Worm (Caenorhabditis elegans): ENCODE data around the gene C54E10.10.
"Not testable (repeated sequence)": the region's sequence is repeated elsewhere in the genome, so short reads cannot be mapped to it uniquely, and the experiment has no call there.

The C54E10.10 gene

DNA sequence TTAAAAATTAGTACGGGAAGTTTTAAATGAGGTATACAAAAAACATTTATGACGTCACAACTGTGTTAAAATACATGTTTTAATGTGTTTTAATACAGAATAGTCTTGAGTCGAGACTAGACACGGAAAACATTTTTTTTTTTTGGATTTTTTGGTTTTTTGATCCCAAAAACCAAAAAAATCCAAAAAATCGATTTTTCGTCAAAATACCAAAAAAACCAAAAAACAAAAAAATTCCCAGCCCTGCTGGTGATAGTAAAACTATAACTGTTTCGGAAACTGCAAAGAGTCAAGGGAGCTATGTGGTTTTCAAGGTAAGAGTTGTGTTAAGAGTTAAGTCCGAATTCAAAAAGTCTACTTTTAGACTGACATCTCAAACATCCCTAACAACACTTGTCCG is 42.1 kb downstream of the C54E10.10 start, which contains the start of gene F11D11.4:
TSS of gene F11D11.4 (plus strand) at position 301 of the 400 bp plus-strand sequence.
- TF ChIP-seq ceh-45 (GFP tag; IDR thresholded peaks at IDR 0.05) (no peak), fkh-10 (GFP tag; optimal IDR thresholded peaks at IDR 0.05) (no peak), ceh-34 (tag; optimal IDR thresholded peaks at IDR 0.05) (no peak), fkh-6 (tag; optimal IDR thresholded peaks at IDR 0.05) (no peak), unc-3 (GFP tag; conservative IDR thresholded peaks at IDR 0.05) (no peak), unc-3 (tag; optimal IDR thresholded peaks at IDR 0.05) (no peak), T23F11.4 (GFP tag; optimal IDR thresholded peaks at IDR 0.05) (no peak), pha-4 (tag; optimal IDR thresholded peaks at IDR 0.05) (no peak), dmd-4 (tag; optimal IDR thresholded peaks at IDR 0.05; ENCODE audit: borderline replicate concordance) (no peak), pat-9 (tag; optimal IDR thresholded peaks at IDR 0.05) (no peak), hlh-15 (tag; optimal IDR thresholded peaks at IDR 0.05) (no peak), unc-86 (tag; optimal IDR thresholded peaks at IDR 0.05) (no peak), pqm-1 (tag; optimal IDR thresholded peaks at IDR 0.05) (no peak), mec-3 (tag; optimal IDR thresholded peaks at IDR 0.05; ENCODE audit: borderline replicate concordance) (no peak), ceh-14 (tag; optimal IDR thresholded peaks at IDR 0.05) (no peak), pros-1 (tag; optimal IDR thresholded peaks at IDR 0.05) (no peak), ceh-19 (GFP tag; optimal IDR thresholded peaks at IDR 0.05) (no peak), elt-4 (tag; optimal IDR thresholded peaks at IDR 0.05) (no peak), fax-1 (tag; optimal IDR thresholded peaks at IDR 0.05) (no peak), ceh-2 (tag; optimal IDR thresholded peaks at IDR 0.05) (no peak)

DNA sequence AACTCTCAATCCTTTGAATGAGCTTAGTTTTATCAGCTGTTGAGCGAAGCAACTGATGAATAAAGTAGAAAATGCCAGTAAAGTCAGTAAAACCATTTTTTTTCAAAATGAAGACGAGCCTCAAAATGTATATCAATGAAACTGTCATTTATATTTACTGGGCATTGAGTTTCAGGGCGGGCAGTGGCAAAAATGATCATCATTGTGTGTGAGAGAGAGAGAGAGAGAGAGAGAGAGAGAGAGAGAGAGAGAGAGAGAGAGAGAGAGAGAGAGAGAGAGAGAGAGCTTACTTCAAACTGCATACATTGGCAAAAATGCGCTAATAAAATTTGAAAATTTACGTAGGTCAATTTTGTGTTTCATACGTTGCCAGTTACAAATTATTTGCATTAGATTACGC is 43.0 kb downstream of the C54E10.10 start, which contains the start of gene F11D11.3:
TSS of gene F11D11.3 (minus strand) at position 101 of the 400 bp plus-strand sequence.
- TF ChIP-seq pha-4 (tag; optimal IDR thresholded peaks at IDR 0.05) (no peak), elt-4 (tag; optimal IDR thresholded peaks at IDR 0.05) (no peak), ceh-14 (tag; optimal IDR thresholded peaks at IDR 0.05) (no peak), odd-2 (tag; optimal IDR thresholded peaks at IDR 0.05) (no peak), ceh-2 (tag; optimal IDR thresholded peaks at IDR 0.05) (no peak), T23F11.4 (GFP tag; optimal IDR thresholded peaks at IDR 0.05) (no peak)

DNA sequence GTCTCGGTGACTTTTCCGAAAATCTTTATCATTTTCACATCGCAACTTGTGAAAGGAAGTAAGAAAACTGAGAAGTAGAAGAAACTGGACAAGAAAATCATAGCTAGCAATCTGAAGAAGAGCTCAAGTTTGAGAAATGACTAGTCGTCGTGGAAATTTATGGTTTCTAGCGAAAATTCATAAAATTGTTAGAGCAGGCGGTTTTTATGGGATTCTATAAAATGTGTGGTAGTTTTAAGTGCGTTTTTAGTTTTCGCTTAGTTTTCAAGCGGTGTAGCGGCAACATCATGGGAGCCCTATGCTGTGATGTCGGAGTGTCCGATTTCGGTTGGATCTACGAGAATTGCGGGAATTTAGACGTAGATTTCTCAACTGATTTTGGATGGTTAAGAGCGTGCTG is 48.8 kb downstream of the C54E10.10 start, which contains the start of gene clec-254:
TSS of gene clec-254 (minus strand) at position 101 of the 400 bp plus-strand sequence.
- not testable (repeated sequence) for TF ChIP-seq C38D4.7 (GFP tag; optimal IDR thresholded peaks at IDR 0.05); tbx-7 (tag; optimal IDR thresholded peaks at IDR 0.05); unc-3 (GFP tag; conservative IDR thresholded peaks at IDR 0.05); unc-3 (tag; optimal IDR thresholded peaks at IDR 0.05)

DNA sequence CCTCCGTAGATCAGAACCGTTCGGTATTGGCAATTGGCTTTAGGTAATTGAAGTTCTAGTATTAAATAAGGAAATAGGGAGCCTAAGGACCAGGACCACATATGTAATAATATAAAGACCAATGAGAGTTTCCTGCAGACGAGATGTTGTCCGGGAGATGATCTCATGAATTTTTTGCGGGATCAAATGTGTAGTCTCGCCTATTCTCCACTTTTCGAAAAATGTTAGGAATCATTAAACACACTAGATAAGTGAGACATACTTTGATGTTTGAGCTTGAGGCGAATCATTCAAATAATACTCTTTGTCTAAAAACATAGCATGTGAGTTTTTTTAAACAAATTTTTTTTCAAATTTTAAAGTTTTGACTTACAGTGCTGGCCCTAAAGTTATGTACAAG is 50.1 kb downstream of the C54E10.10 start, which contains the start of gene F11D11.6:
TSS of gene F11D11.6 (minus strand) at position 101 of the 400 bp plus-strand sequence.
- no peak for TF ChIP-seq C38D4.7 (GFP tag; optimal IDR thresholded peaks at IDR 0.05)
- TF ChIP-seq ahr-1 (tag; optimal IDR thresholded peaks at IDR 0.05): no peak
- no peak for TF ChIP-seq rnt-1 (tag; optimal IDR thresholded peaks at IDR 0.05)
- no peak for TF ChIP-seq odd-2 (tag; optimal IDR thresholded peaks at IDR 0.05)
- TF ChIP-seq zip-5 (tag; optimal IDR thresholded peaks at IDR 0.05): no peak
- TF ChIP-seq sdc-2 (tag; optimal IDR thresholded peaks at IDR 0.05): no peak

All from whole organism, late embryonic.